Fruit fly (Drosophila melanogaster): ENCODE measurements around the gene CG33296.

The CG33296 gene

dm6 chr2L:7702383-7703188 is 13.9 kb downstream of the CG33296 start, which contains the start of gene Tep3:
Tep3 (plus strand) TSS chr2L:7702805.
- no peak; the same call in 2 of the 3 replicates for TF ChIP-seq CG4496 (GFP tag; IDR thresholded peaks at IDR 0.05)
- peak; percentile 48 for TF ChIP-seq CG8301 (tag; optimal IDR thresholded peaks at IDR 0.05)
- TF ChIP-seq CG34367 (tag; optimal IDR thresholded peaks at IDR 0.05), result peak; percentile 27
- no peak for TF ChIP-seq CG12605 (GFP tag; IDR thresholded peaks at IDR 0.05)
- peak; percentile 64 for TF ChIP-seq CG8159 (tag; optimal IDR thresholded peaks at IDR 0.05)
- peak; percentile 39; the same call in 1 of the 2 replicates for TF ChIP-seq rn (GFP tag; IDR thresholded peaks at IDR 0.05)
- peak; percentile 51 for TF ChIP-seq CG17806 (tag; optimal IDR thresholded peaks at IDR 0.05)
- TF ChIP-seq Snoo (tag; optimal IDR thresholded peaks at IDR 0.05), result no peak
- TF ChIP-seq CG15710 (tag; optimal IDR thresholded peaks at IDR 0.05), result peak; percentile 28
- no peak for TF ChIP-seq Pif1A (GFP tag; optimal IDR thresholded peaks at IDR 0.05)
- TF ChIP-seq CG32121 (GFP tag; IDR thresholded peaks at IDR 0.05), result peak; percentile 16; the same call in 1 of the 2 replicates
- peak; percentile 79 for TF ChIP-seq D1 (tag; optimal IDR thresholded peaks at IDR 0.05)
- peak; percentile 61 for TF ChIP-seq Pif1B (GFP tag; optimal IDR thresholded peaks at IDR 0.05)
- peak; percentile 58 for TF ChIP-seq CG14655 (GFP tag; optimal IDR thresholded peaks at IDR 0.05)
- no peak for TF ChIP-seq CG10348 (GFP tag; IDR thresholded peaks at IDR 0.05)
- no peak for TF ChIP-seq CG13204 (GFP tag; optimal IDR thresholded peaks at IDR 0.05)
- TF ChIP-seq Ets98B (GFP tag; IDR thresholded peaks at IDR 0.05), result 0 out of 2 replicates have a peak, but pooled peaks have one; percentile 29
- TF ChIP-seq gl (tag; optimal IDR thresholded peaks at IDR 0.05), result no peak

- TF ChIP-seq CG10348 (GFP tag; IDR thresholded peaks at IDR 0.05) (no peak), fd96Ca (GFP tag; IDR thresholded peaks at IDR 0.05) (no peak), CG12605 (GFP tag; IDR thresholded peaks at IDR 0.05) (no peak), rn (GFP tag; IDR thresholded peaks at IDR 0.05) (no peak), EcR (GFP tag; optimal IDR thresholded peaks at IDR 0.05) (peak; percentile 19), CG32121 (GFP tag; IDR thresholded peaks at IDR 0.05) (no peak), CG9948 (tag; optimal IDR thresholded peaks at IDR 0.05) (no peak), gl (tag; optimal IDR thresholded peaks at IDR 0.05) (no peak), CG4496 (GFP tag; IDR thresholded peaks at IDR 0.05) (0 out of 3 replicates have a peak, but pooled peaks have one; percentile 38), Pif1A (GFP tag; optimal IDR thresholded peaks at IDR 0.05) (no peak), D1 (tag; optimal IDR thresholded peaks at IDR 0.05) (no peak), Snoo (tag; optimal IDR thresholded peaks at IDR 0.05) (no peak), CG8159 (tag; optimal IDR thresholded peaks at IDR 0.05) (no peak), Ets98B (GFP tag; IDR thresholded peaks at IDR 0.05) (no peak), CG15710 (tag; optimal IDR thresholded peaks at IDR 0.05) (no peak), CG34367 (tag; optimal IDR thresholded peaks at IDR 0.05) (no peak), CG14655 (GFP tag; optimal IDR thresholded peaks at IDR 0.05) (no peak)
These were observed 15.0 kb downstream of the CG33296 start, which contains the start of gene Tep2 for dm6 chr2L:7701417-7701816. Tep2 (minus strand) TSS chr2L:7701601.

- TF ChIP-seq D1 (tag; optimal IDR thresholded peaks at IDR 0.05) (no peak), fd96Ca (GFP tag; IDR thresholded peaks at IDR 0.05) (no peak), CG17806 (tag; optimal IDR thresholded peaks at IDR 0.05) (no peak), Pif1A (GFP tag; optimal IDR thresholded peaks at IDR 0.05) (no peak), gl (tag; optimal IDR thresholded peaks at IDR 0.05) (no peak), CG15710 (tag; optimal IDR thresholded peaks at IDR 0.05) (no peak), CG10348 (GFP tag; IDR thresholded peaks at IDR 0.05) (no peak)
These were observed 23.8 kb downstream of the CG33296 start, which contains the start of the genes CG7025 and CG43235 for dm6 chr2L:7692583-7693080. CG7025 (minus strand) TSS chr2L:7692683. CG43235 (plus strand) TSS chr2L:7693030.

dm6 chr2L:7690961-7691360 is 25.5 kb downstream of the CG33296 start, which contains the start of gene CG18585:
CG18585 (minus strand) TSS chr2L:7691061.
- no peak for TF ChIP-seq Pif1A (GFP tag; optimal IDR thresholded peaks at IDR 0.05)
- TF ChIP-seq fd96Ca (GFP tag; IDR thresholded peaks at IDR 0.05), result no peak
- no peak for TF ChIP-seq rn (GFP tag; IDR thresholded peaks at IDR 0.05)
- TF ChIP-seq gl (tag; optimal IDR thresholded peaks at IDR 0.05), result no peak
- TF ChIP-seq CG10348 (GFP tag; IDR thresholded peaks at IDR 0.05), result no peak
- TF ChIP-seq CG17806 (tag; optimal IDR thresholded peaks at IDR 0.05), result no peak
- TF ChIP-seq Snoo (tag; optimal IDR thresholded peaks at IDR 0.05), result no peak
- no peak for TF ChIP-seq CG8159 (tag; optimal IDR thresholded peaks at IDR 0.05)

dm6 chr2L:7690449-7690848 is 26.0 kb downstream of the CG33296 start:
- TF ChIP-seq EcR (GFP tag; optimal IDR thresholded peaks at IDR 0.05) (no peak), Pif1A (GFP tag; optimal IDR thresholded peaks at IDR 0.05) (no peak), CG9948 (tag; optimal IDR thresholded peaks at IDR 0.05) (no peak)

dm6 chr2L:7685290-7685689 is 31.2 kb downstream of the CG33296 start:
- TF ChIP-seq CG12605 (GFP tag; IDR thresholded peaks at IDR 0.05) (no peak), CG32121 (GFP tag; IDR thresholded peaks at IDR 0.05) (no peak), CG4496 (GFP tag; IDR thresholded peaks at IDR 0.05) (no peak), CG17806 (tag; optimal IDR thresholded peaks at IDR 0.05) (no peak), D1 (tag; optimal IDR thresholded peaks at IDR 0.05) (no peak), CG34367 (tag; optimal IDR thresholded peaks at IDR 0.05) (no peak), CG14655 (GFP tag; optimal IDR thresholded peaks at IDR 0.05) (no peak), CG15710 (tag; optimal IDR thresholded peaks at IDR 0.05) (no peak), Pif1B (GFP tag; optimal IDR thresholded peaks at IDR 0.05) (no peak), CG13204 (GFP tag; optimal IDR thresholded peaks at IDR 0.05) (no peak), Pif1A (GFP tag; optimal IDR thresholded peaks at IDR 0.05) (no peak), rn (GFP tag; IDR thresholded peaks at IDR 0.05) (no peak)
